Worm (Caenorhabditis elegans) whole organism, L2 larva: Measurements from ENCODE around the gene C07D10.6.

Experiments
- C34F6.9 ChIP-seq: fragments of 150-350 bp; optimal IDR thresholded peaks from 2 replicates; lab custom pipeline; 2014; ENCODE audit warnings: missing biosample characterization, missing genetic modification characterization
- F13H6.1 ChIP-seq: sonication (generic microtip); optimal IDR thresholded peaks from 2 replicates; lab custom pipeline; 2016; ENCODE audit warnings: missing genetic modification characterization, missing compliant biosample characterization
- Y55F3AM.14 ChIP-seq: fragments of 200-800 bp; sonication (Bioruptor generic); optimal IDR thresholded peaks from 2 replicates; lab custom pipeline; 2018; ENCODE audit warnings: mild to moderate bottlenecking, missing genetic modification characterization, missing compliant biosample characterization
- ZK546.5 ChIP-seq: sonication (generic microtip); optimal IDR thresholded peaks from 2 replicates; lab custom pipeline; 2017; ENCODE audit warnings: missing biosample characterization, missing genetic modification characterization
- alr-1 ChIP-seq: fragments of 150-350 bp; optimal IDR thresholded peaks from 2 replicates; lab custom pipeline; 2014; ENCODE audit warnings: missing biosample characterization, missing genetic modification characterization
- ama-1 ChIP-seq: fragments of 150-350 bp; optimal IDR thresholded peaks from 2 replicates; lab custom pipeline; 2018; ENCODE audit warnings: inconsistent platforms
- blmp-1 ChIP-seq: sonication (generic microtip); optimal IDR thresholded peaks from 2 replicates; lab custom pipeline; 2017; ENCODE audit warnings: missing genetic modification characterization, mild to moderate bottlenecking, missing compliant biosample characterization, antibody characterized with exemption, moderate library complexity; ENCODE audit not compliant: insufficient read depth
- ceh-16 ChIP-seq: fragments of 150-350 bp; optimal IDR thresholded peaks from 2 replicates; lab custom pipeline; 2014; ENCODE audit warnings: missing biosample characterization, missing genetic modification characterization
- crh-2 ChIP-seq: sonication (generic microtip); optimal IDR thresholded peaks from 2 replicates; lab custom pipeline; 2017; ENCODE audit warnings: missing biosample characterization, missing genetic modification characterization
- egl-27 ChIP-seq: sonication (generic microtip); optimal IDR thresholded peaks from 3 replicates; lab custom pipeline; 2017; ENCODE audit warnings: missing biosample characterization, missing genetic modification reagents, missing genetic modification characterization
- elt-3 ChIP-seq: sonication (generic microtip); optimal IDR thresholded peaks from 2 replicates; lab custom pipeline; 2017; ENCODE audit warnings: missing biosample characterization, missing genetic modification characterization
- fos-1 ChIP-seq: fragments of 150-350 bp; optimal IDR thresholded peaks from 2 replicates; lab custom pipeline; 2014; ENCODE audit warnings: missing biosample characterization, missing genetic modification characterization
- lin-11 ChIP-seq: fragments of 150-350 bp; sonication (generic microtip); optimal IDR thresholded peaks from 2 replicates; lab custom pipeline; 2014; ENCODE audit warnings: missing biosample characterization, missing genetic modification characterization, inconsistent platforms, mixed read lengths
- lin-39 ChIP-seq: fragments of 150-350 bp; optimal IDR thresholded peaks from 2 replicates; lab custom pipeline; 2014; ENCODE audit warnings: missing biosample characterization, missing genetic modification reagents, missing genetic modification characterization
- lsy-2 ChIP-seq, 2 experiments: fragments of 150-350 bp in 1 of 2; sonication (generic microtip) in 1 of 2; optimal IDR thresholded peaks; 2 replicates each; lab custom pipeline; 2014 to 2017; ENCODE audit warnings: missing biosample characterization in 2 of 2, missing genetic modification characterization in 2 of 2
- mab-5 ChIP-seq: fragments of 150-350 bp; optimal IDR thresholded peaks from 2 replicates; lab custom pipeline; 2014; ENCODE audit warnings: missing biosample characterization, missing genetic modification characterization
- mbf-1 ChIP-seq: sonication (generic microtip); optimal IDR thresholded peaks from 2 replicates; lab custom pipeline; 2017; ENCODE audit warnings: missing biosample characterization, missing genetic modification characterization
- nhr-10 ChIP-seq: sonication (generic microtip); optimal IDR thresholded peaks from 2 replicates; lab custom pipeline; 2017; ENCODE audit warnings: missing biosample characterization, missing genetic modification characterization
- nhr-11 ChIP-seq: fragments of 150-350 bp; optimal IDR thresholded peaks from 2 replicates; lab custom pipeline; 2014; ENCODE audit warnings: missing biosample characterization, missing genetic modification characterization
- nhr-12 ChIP-seq: fragments of 150-350 bp; optimal IDR thresholded peaks from 2 replicates; lab custom pipeline; 2014; ENCODE audit warnings: missing biosample characterization, missing genetic modification characterization
- nhr-129 ChIP-seq: fragments of 150-350 bp; optimal IDR thresholded peaks from 2 replicates; lab custom pipeline; 2014; ENCODE audit warnings: missing biosample characterization, missing genetic modification characterization
- nhr-21 ChIP-seq: fragments of 150-350 bp; optimal IDR thresholded peaks from 2 replicates; lab custom pipeline; 2014; ENCODE audit warnings: missing biosample characterization, missing genetic modification characterization
- nhr-237 ChIP-seq: fragments of 150-350 bp; optimal IDR thresholded peaks from 2 replicates; lab custom pipeline; 2014; ENCODE audit warnings: missing biosample characterization, missing genetic modification characterization
- nhr-25 ChIP-seq: fragments of 150-350 bp; sonication (generic microtip); optimal IDR thresholded peaks from 3 replicates; lab custom pipeline; 2014; ENCODE audit warnings: missing biosample characterization, missing genetic modification characterization
- nhr-6 ChIP-seq: fragments of 150-350 bp; optimal IDR thresholded peaks from 2 replicates; lab custom pipeline; 2014; ENCODE audit warnings: missing biosample characterization, missing genetic modification characterization
- nhr-77 ChIP-seq: fragments of 150-350 bp; optimal IDR thresholded peaks from 2 replicates; lab custom pipeline; 2014; ENCODE audit warnings: missing biosample characterization, missing genetic modification characterization
- peb-1 ChIP-seq: fragments of 150-350 bp; optimal IDR thresholded peaks from 2 replicates; lab custom pipeline; 2014; ENCODE audit warnings: missing biosample characterization, missing genetic modification characterization
- sem-4 ChIP-seq: fragments of 150-350 bp; optimal IDR thresholded peaks from 2 replicates; lab custom pipeline; 2014; ENCODE audit warnings: missing biosample characterization, missing genetic modification reagents, missing genetic modification characterization
- skn-1 ChIP-seq: sonication (generic microtip); optimal IDR thresholded peaks from 2 replicates; lab custom pipeline; 2017; ENCODE audit warnings: missing biosample characterization, missing genetic modification characterization
- sma-3 ChIP-seq: sonication (generic microtip); optimal IDR thresholded peaks from 2 replicates; lab custom pipeline; 2016; ENCODE audit warnings: missing genetic modification reagents, missing genetic modification characterization, missing compliant biosample characterization
- sma-9 ChIP-seq, 2 experiments: fragments of 150-350 bp in 1 of 2; sonication (generic microtip) in 1 of 2; optimal IDR thresholded peaks; 2 replicates each; lab custom pipeline; 2014 to 2016; ENCODE audit warnings: missing genetic modification characterization in 2 of 2, mild to moderate bottlenecking in 1 of 2, missing biosample characterization in 1 of 2, missing compliant biosample characterization in 1 of 2, missing genetic modification reagents in 1 of 2, moderate library complexity in 1 of 2
- snpc-4 ChIP-seq: fragments of 150-350 bp; optimal IDR thresholded peaks from 2 replicates; lab custom pipeline; 2014; ENCODE audit warnings: missing biosample characterization, missing genetic modification characterization
- unc-55 ChIP-seq: fragments of 150-350 bp; sonication (generic microtip); optimal IDR thresholded peaks from 3 replicates; lab custom pipeline; 2014; ENCODE audit warnings: missing biosample characterization, missing genetic modification reagents, missing genetic modification characterization
- zag-1 ChIP-seq: fragments of 150-350 bp; optimal IDR thresholded peaks from 2 replicates; lab custom pipeline; 2014; ENCODE audit warnings: missing biosample characterization, missing genetic modification characterization
- ztf-11 ChIP-seq: sonication (generic microtip); optimal IDR thresholded peaks from 2 replicates; lab custom pipeline; 2017; ENCODE audit warnings: missing biosample characterization, missing genetic modification characterization
- ztf-4 ChIP-seq: fragments of 150-350 bp; optimal IDR thresholded peaks from 2 replicates; lab custom pipeline; 2014; ENCODE audit warnings: missing biosample characterization, missing genetic modification characterization

The C07D10.6 gene

ce11 chrII:7396081-7396480, 17.0 kb downstream of the C07D10.6 start:
- TF ChIP-seq ztf-4 (tag; lab: Kevin White, UChicago) (no peak), blmp-1 (tag; lab: Kevin White, UChicago) (no peak), nhr-25 (tag; lab: Kevin White, UChicago) (no peak), sem-4 (tag; lab: Kevin White, UChicago) (no peak), ama-1 (lab: Kevin White, UChicago) (no peak), ztf-11 (tag; lab: Kevin White, UChicago) (no peak), nhr-237 (no peak)

ce11 chrII:7397273-7397840, 18.2 kb downstream of the C07D10.6 start:
- no peak for TF ChIP-seq ceh-16 (tag; lab: Kevin White, UChicago)
- no peak for TF ChIP-seq egl-27 (tag; lab: Kevin White, UChicago)
- TF ChIP-seq lsy-2 (tag; optimal IDR thresholded peaks at IDR 0.05; lab: Kevin White, UChicago): peak in 1 of 2 experiments; percentile 17
- TF ChIP-seq skn-1: no peak
- peak; percentile 33 for TF ChIP-seq sma-3
- peak; percentile 24 for TF ChIP-seq nhr-21 (tag; lab: Kevin White, UChicago)
- TF ChIP-seq nhr-11 (tag; lab: Kevin White, UChicago): no peak
- peak; percentile 25 for TF ChIP-seq nhr-25 (tag; lab: Kevin White, UChicago)
- no peak for TF ChIP-seq sma-9 (GFP tag; optimal IDR thresholded peaks at IDR 0.05; lab: Kevin White, UChicago)
- no peak for TF ChIP-seq sma-9 (tag; optimal IDR thresholded peaks at IDR 0.05; lab: Kevin White, UChicago)
- no peak for TF ChIP-seq elt-3 (tag; lab: Kevin White, UChicago)
- TF ChIP-seq snpc-4: no peak
- peak; percentile 28 for TF ChIP-seq sem-4 (tag; lab: Kevin White, UChicago)
- peak; percentile 0 for TF ChIP-seq ama-1 (lab: Kevin White, UChicago)
- TF ChIP-seq mab-5 (tag; lab: Kevin White, UChicago): no peak
- TF ChIP-seq fos-1 (tag; lab: Kevin White, UChicago): no peak

- no peak for TF ChIP-seq lin-11 (tag; lab: Kevin White, UChicago)
- no peak for TF ChIP-seq zag-1 (tag; lab: Kevin White, UChicago)
- TF ChIP-seq nhr-129 (tag; lab: Kevin White, UChicago): no peak
- no peak for TF ChIP-seq ztf-4 (tag; lab: Kevin White, UChicago)
- no peak for TF ChIP-seq egl-27 (tag; lab: Kevin White, UChicago)
- TF ChIP-seq nhr-6: no peak
- TF ChIP-seq nhr-12 (tag; lab: Kevin White, UChicago): no peak
- no peak for TF ChIP-seq alr-1
- TF ChIP-seq sem-4 (tag; lab: Kevin White, UChicago): no peak
- TF ChIP-seq peb-1 (tag; lab: Kevin White, UChicago): no peak
- TF ChIP-seq snpc-4: no peak
- TF ChIP-seq mbf-1 (tag; lab: Kevin White, UChicago): no peak
- no peak for TF ChIP-seq nhr-77 (tag; lab: Kevin White, UChicago)
- no peak for TF ChIP-seq ama-1 (lab: Kevin White, UChicago)
- TF ChIP-seq C34F6.9 (tag; lab: Kevin White, UChicago): no peak
Observed at ce11 chrII:7398712-7399111, 19.6 kb downstream of the C07D10.6 start, which contains the start of gene C07D10.1. C07D10.1 (plus strand) TSS chrII:7399012.

ce11 chrII:7402625-7403024, 23.5 kb downstream of the C07D10.6 start, which contains the start of gene nas-7:
nas-7 (minus strand) TSS chrII:7402725.
- TF ChIP-seq nhr-6: no peak
- no peak for TF ChIP-seq unc-55 (GFP tag; lab: Kevin White, UChicago)
- TF ChIP-seq snpc-4: no peak
- TF ChIP-seq ZK546.5 (tag; lab: Kevin White, UChicago): no peak
- TF ChIP-seq Y55F3AM.14 (GFP tag; lab: Kevin White, UChicago): no peak
- no peak for TF ChIP-seq nhr-77 (tag; lab: Kevin White, UChicago)
- TF ChIP-seq skn-1: no peak
- no peak for TF ChIP-seq ceh-16 (tag; lab: Kevin White, UChicago)
- TF ChIP-seq alr-1: no peak
- TF ChIP-seq lin-39 (tag; lab: Kevin White, UChicago): no peak
- TF ChIP-seq elt-3 (tag; lab: Kevin White, UChicago): no peak
- no peak for TF ChIP-seq ztf-11 (tag; lab: Kevin White, UChicago)
- no peak for TF ChIP-seq lin-11 (tag; lab: Kevin White, UChicago)
- TF ChIP-seq sma-3: no peak

ce11 chrII:7404001-7404400, 24.9 kb downstream of the C07D10.6 start:
- TF ChIP-seq nhr-25 (tag; lab: Kevin White, UChicago) (peak; percentile 94), nhr-10 (tag; lab: Kevin White, UChicago) (no peak), blmp-1 (tag; lab: Kevin White, UChicago) (peak; percentile 86), crh-2 (no peak), F13H6.1 (peak; percentile 3)
